Worm (Caenorhabditis elegans) whole organism, L3 larva: ENCODE data around the gene mcm-10.
A peak's percentile ranks its signal among the peaks of the same experiment; 100 is the strongest.

Experiments used
- ama-1 ChIP-seq: fragments of 150-350 bp; optimal IDR thresholded peaks from 2 replicates; lab custom pipeline; 2018
- elt-2 ChIP-seq: sonication (generic microtip); optimal IDR thresholded peaks from 2 replicates; lab custom pipeline; 2016; ENCODE audit warnings: missing genetic modification reagents, mild to moderate bottlenecking, missing genetic modification characterization, missing compliant biosample characterization
- fos-1 ChIP-seq: fragments of 150-350 bp; optimal IDR thresholded peaks from 2 replicates; lab custom pipeline; 2014; ENCODE audit warnings: missing biosample characterization, missing genetic modification characterization
- lin-15B ChIP-seq: fragments of 150-350 bp; optimal IDR thresholded peaks from 2 replicates; lab custom pipeline; 2014; ENCODE audit warnings: missing biosample characterization, missing genetic modification characterization
- nhr-23 ChIP-seq: fragments of 150-350 bp; optimal IDR thresholded peaks from 2 replicates; lab custom pipeline; 2014; ENCODE audit warnings: missing biosample characterization, missing genetic modification reagents, missing genetic modification characterization
- nhr-67 ChIP-seq: fragments of 150-350 bp; optimal IDR thresholded peaks from 2 replicates; lab custom pipeline; 2014; ENCODE audit warnings: missing biosample characterization, missing genetic modification characterization
- nhr-76 ChIP-seq: fragments of 150-350 bp; sonication (generic microtip); optimal IDR thresholded peaks from 5 replicates; lab custom pipeline; 2014; ENCODE audit warnings: missing biosample characterization, missing genetic modification characterization
- sea-2 ChIP-seq: fragments of 150-350 bp; sonication (generic microtip); optimal IDR thresholded peaks from 4 replicates; lab custom pipeline; 2014; ENCODE audit warnings: missing biosample characterization, missing genetic modification reagents, missing genetic modification characterization

- TF ChIP-seq ama-1 (lab: Kevin White, UChicago), result peak; percentile 45
- TF ChIP-seq elt-2 (tag; lab: Kevin White, UChicago), result peak; percentile 58
- TF ChIP-seq nhr-76 (tag; lab: Kevin White, UChicago), result no peak
- no peak for TF ChIP-seq sea-2 (GFP tag; lab: Kevin White, UChicago)
- TF ChIP-seq nhr-67, result no peak
- TF ChIP-seq nhr-23 (tag; lab: Kevin White, UChicago), result no peak
- TF ChIP-seq lin-15B, result no peak
- no peak for TF ChIP-seq fos-1
Observed at ce11 chrIII:11372199-11372938, 55.0 kb downstream of the mcm-10 start.
